Fruit fly (Drosophila melanogaster) ovary, adult (tissue): ENCODE results near the gene CNMa.

ENCODE experiments used
- CG17801 ChIP-seq: fragments of 200-800 bp; optimal IDR thresholded peaks from 2 replicates; lab custom pipeline; 2019; ENCODE audit warnings: missing biosample characterization, mild to moderate bottlenecking, missing genetic modification characterization, moderate library complexity; ENCODE audit not compliant: partially characterized antibody

The CNMa gene

DNA sequence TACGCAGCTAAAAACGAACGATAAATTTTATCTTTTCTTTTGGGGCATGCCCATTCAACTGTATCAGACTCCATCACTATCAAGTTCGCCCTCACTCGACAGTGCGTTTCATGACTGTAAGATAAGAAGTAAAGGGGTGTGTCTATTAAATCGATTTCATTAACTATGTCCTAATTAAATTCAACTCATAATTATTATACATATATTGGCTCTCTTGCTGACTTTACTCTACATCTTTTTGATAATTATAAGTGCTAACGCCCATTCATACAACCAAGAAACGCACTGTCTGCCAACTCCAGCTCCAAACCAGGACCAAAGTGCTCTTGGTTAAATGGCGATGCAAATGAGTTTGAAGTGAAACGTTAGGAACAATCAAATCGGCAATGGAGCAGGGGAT is 13.4 kb upstream of the CNMa start:
- TF ChIP-seq CG17801 (GFP tag; lab: Kevin White, UChicago), result no peak

- no peak for TF ChIP-seq CG17801 (GFP tag; lab: Kevin White, UChicago)
Observed at dm6 chr3L:1866021-1866811, 10.8 kb upstream of the CNMa start.

DNA sequence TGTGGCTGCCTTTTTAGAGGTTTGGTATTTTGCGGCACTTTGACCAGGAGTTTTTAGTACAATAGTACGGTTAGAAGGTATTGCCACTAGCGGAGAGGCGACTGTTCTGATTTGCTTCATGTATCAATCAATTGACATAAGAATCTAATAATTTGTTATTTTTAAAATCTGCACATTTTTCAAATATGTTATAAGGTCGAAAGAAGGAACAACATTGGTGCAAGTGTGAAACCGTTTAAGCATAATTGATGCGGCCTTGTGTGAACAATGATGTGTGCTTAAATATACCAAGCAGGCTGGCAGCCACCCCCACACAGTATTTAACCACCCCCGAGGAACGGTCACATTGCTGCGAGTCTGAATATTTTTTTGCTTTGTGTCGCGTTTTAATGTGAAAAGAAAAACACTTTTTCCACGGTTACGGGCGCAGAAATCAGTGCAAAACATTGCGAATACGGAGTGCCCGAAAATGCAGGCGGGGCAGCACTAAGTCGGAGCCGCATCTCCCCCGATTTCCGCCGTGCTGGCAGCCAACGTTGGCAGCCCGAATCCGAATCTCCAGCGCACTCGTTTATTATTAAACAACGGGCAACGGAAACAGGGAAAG is 9.8 kb upstream of the CNMa start, which contains the start of the genes HBS1 and CG12025:
Gene HBS1 (minus strand): TSS at position 120 of the 607 bp plus-strand sequence.
Gene CG12025 (plus strand): TSS at position 310 of the 607 bp plus-strand sequence.
- no peak for TF ChIP-seq CG17801 (GFP tag; lab: Kevin White, UChicago)

- peak; percentile 30 for TF ChIP-seq CG17801 (GFP tag; lab: Kevin White, UChicago)
Observed at dm6 chr3L:1861794-1862447, 6.5 kb upstream of the CNMa start, which contains the start of gene Rap1. Gene Rap1 (minus strand): TSS chr3L:1862239.

DNA sequence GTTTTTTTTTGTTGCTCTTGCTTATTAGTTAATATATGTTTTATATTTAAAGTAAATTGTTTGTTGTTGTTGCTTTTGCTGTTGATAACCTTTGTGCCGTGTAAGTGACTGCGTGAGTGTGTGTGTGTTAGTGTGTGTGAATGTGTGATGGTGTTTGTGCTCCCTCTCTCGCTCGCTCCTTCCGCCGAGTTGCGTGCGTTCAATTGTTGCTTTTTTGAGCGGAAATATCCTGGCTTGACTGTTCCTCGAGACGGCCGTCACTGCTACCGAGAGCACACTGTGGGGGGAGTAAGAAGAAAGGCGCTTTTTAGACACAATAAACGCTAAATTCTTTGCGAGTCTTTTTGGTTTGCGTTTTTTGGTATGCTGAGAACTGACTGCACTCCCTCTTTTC is 6.0 kb upstream of the CNMa start:
- no peak for TF ChIP-seq CG17801 (GFP tag; lab: Kevin White, UChicago)

- TF ChIP-seq CG17801 (GFP tag; lab: Kevin White, UChicago), result no peak
Observed at dm6 chr3L:1860749-1861148, 5.4 kb upstream of the CNMa start.

DNA sequence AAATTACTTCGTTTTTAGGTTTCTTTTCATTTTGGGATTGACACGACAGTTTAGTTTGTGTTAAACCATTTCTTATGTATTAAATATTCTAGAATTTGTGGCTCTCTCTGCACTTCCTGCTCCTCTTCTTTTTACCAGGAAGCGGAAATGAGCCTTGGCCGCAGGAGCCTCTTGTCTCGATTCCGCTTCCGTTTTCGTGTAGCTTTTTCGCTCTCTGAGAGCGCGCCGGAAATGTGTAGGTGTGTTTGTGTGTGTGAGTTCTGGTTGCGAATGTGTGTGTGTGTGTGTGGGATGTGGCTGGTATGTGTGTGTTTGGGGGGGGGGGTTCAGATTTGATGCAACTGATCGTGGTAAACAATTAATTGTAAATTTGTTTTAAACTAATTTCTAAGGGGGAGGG is 4.2 kb upstream of the CNMa start:
- TF ChIP-seq CG17801 (GFP tag; lab: Kevin White, UChicago), result peak; percentile 22

- TF ChIP-seq CG17801 (GFP tag; lab: Kevin White, UChicago), result peak; percentile 58
Observed at dm6 chr3L:1856467-1857350, 1.3 kb upstream of the CNMa start, which contains the start of gene CG12024. Gene CG12024 (plus strand): TSS chr3L:1857165.

DNA sequence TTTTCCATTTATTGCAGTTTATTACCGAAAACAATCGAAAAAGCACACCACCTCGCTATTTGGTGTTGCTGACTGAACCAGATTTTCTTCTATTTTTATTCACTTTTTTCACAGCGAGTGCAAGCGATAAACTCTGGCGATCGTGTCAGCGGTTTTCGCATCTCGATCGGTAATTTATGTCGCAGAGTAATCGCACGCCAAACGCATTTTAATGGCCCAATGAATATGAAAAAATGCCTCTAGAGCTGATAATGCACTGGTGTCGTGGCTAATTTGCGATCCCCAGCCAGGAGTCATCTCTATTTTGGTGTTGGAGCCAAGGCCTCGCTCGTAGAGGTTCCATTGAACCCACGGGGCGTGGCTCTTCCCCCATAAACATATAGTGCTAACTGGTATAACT is 2.1 kb downstream of the CNMa start:
- no peak for TF ChIP-seq CG17801 (GFP tag; lab: Kevin White, UChicago)

dm6 chr3L:1850498-1850897 is 4.9 kb downstream of the CNMa start:
- no peak for TF ChIP-seq CG17801 (GFP tag; lab: Kevin White, UChicago)

DNA sequence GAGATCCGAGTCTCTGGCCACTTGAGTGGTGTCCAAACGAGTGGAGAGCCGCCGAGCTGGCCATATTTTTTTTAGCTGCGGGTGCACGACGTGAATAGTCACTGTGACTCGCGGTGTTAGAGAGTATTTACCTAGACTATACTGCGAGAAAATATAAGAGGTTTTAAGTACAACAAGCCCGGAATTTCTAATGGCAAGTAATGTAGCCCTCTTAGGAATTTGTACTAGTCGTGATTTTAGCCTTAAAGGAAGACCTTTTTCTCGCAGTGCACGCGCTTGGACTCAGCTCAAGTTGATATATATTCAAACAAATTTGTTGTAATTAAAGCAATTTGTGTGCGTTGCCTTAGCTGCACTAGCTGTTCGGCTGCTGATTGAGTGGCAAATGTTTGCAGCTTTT is 10.8 kb downstream of the CNMa start:
- TF ChIP-seq CG17801 (GFP tag; lab: Kevin White, UChicago), result no peak

DNA sequence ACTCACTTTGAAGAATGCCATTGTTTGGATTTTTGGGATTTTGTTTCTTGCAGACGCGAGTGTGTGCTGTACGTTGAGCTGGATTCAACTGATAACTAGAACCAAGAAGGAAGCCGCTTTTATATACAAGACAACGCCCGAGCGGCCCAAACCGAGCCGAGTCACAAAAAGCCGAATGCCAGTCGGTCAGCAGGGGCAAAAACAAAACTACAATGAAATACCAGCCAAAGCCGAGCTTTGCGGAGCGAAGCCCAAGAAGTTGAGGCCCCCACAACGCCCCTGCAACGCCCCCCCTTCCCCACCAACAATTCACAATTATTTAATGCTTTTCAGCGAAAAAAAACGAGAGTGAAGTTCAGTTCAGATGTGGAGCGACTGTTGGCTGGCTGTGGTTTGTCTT is 13.4 kb downstream of the CNMa start, which contains the start of gene Cpr62Bc:
Gene Cpr62Bc (minus strand): TSS at position 101 of the 400 bp plus-strand sequence.
- TF ChIP-seq CG17801 (GFP tag; lab: Kevin White, UChicago), result no peak

DNA sequence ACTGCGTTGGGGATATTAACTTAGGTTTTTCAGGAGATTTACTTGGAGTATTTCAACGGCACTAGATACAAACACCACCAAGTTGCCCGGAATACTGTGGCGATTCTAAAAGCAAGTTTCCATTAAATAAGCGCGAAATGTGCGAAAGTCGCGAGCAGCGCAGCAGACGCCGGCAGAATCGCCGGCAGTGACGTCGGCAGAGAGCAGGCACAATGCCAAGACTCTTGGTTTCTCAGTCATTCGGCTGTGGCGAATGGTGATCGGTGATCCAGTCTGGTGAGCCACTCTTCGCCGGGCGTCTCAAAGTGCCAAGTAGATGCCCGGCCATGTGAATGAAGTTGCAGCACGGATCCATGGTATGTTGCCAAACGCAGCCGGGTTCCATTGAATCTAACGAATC is 20.3 kb downstream of the CNMa start, which contains the start of gene Cpr62Bb:
Gene Cpr62Bb (minus strand): TSS at position 101 of the 400 bp plus-strand sequence.
- no peak for TF ChIP-seq CG17801 (GFP tag; lab: Kevin White, UChicago)

- TF ChIP-seq CG17801 (GFP tag; lab: Kevin White, UChicago), result no peak
Observed at dm6 chr3L:1831753-1832268, 23.6 kb downstream of the CNMa start, which contains the start of gene Cpr62Ba. Gene Cpr62Ba (minus strand): TSS chr3L:1831783.
